Worm (Caenorhabditis elegans) whole organism, mixed stage, embryonic: ENCODE measurements around the gene acr-7.

ENCODE experiments used
- M03D4.4 ChIP-seq: sonication (generic microtip); optimal IDR thresholded peaks from 2 replicates; lab custom pipeline; 2017; ENCODE audit warnings: mild to moderate bottlenecking, missing genetic modification characterization, missing compliant biosample characterization
- bed-3 ChIP-seq: fragments of 200-800 bp; sonication (Bioruptor generic); optimal IDR thresholded peaks from 3 replicates; lab custom pipeline; 2018; ENCODE audit warnings: mild to moderate bottlenecking, missing genetic modification characterization, moderate library complexity, missing compliant biosample characterization
- blmp-1 ChIP-seq: fragments of 150-350 bp; optimal IDR thresholded peaks from 2 replicates; lab custom pipeline; 2014; ENCODE audit warnings: missing biosample characterization, missing genetic modification characterization
- ceh-39 ChIP-seq: fragments of 150-350 bp; optimal IDR thresholded peaks from 2 replicates; lab custom pipeline; 2014; ENCODE audit warnings: missing biosample characterization, missing genetic modification characterization
- ceh-43 ChIP-seq: fragments of 200-800 bp; sonication (Bioruptor generic); optimal IDR thresholded peaks from 2 replicates; lab custom pipeline; 2018; ENCODE audit warnings: mild to moderate bottlenecking, missing genetic modification characterization, moderate library complexity, missing compliant biosample characterization
- ceh-83 ChIP-seq: fragments of 200-800 bp; sonication (Bioruptor generic); optimal IDR thresholded peaks from 2 replicates; lab custom pipeline; 2018; ENCODE audit warnings: mild to moderate bottlenecking, missing genetic modification characterization, missing compliant biosample characterization
- ces-1 ChIP-seq: fragments of 150-350 bp; optimal IDR thresholded peaks from 2 replicates; lab custom pipeline; 2014; ENCODE audit warnings: missing biosample characterization, missing genetic modification reagents, missing genetic modification characterization
- cnd-1 ChIP-seq: fragments of 200-800 bp; sonication (Bioruptor generic); optimal IDR thresholded peaks from 2 replicates; lab custom pipeline; 2018; ENCODE audit warnings: mild to moderate bottlenecking, missing genetic modification characterization, missing compliant biosample characterization
- drap-1 ChIP-seq: fragments of 200-800 bp; sonication (Bioruptor generic); optimal IDR thresholded peaks from 3 replicates; lab custom pipeline; 2018; ENCODE audit warnings: mild to moderate bottlenecking, missing genetic modification characterization, missing compliant biosample characterization
- flh-1 ChIP-seq: fragments of 200-800 bp; sonication (Bioruptor generic); optimal IDR thresholded peaks from 2 replicates; lab custom pipeline; 2018; ENCODE audit warnings: mild to moderate bottlenecking, missing genetic modification characterization, moderate library complexity, missing compliant biosample characterization
- ham-2 ChIP-seq: fragments of 200-800 bp; sonication (Bioruptor generic); optimal IDR thresholded peaks from 2 replicates; lab custom pipeline; 2018; ENCODE audit warnings: mild to moderate bottlenecking, missing genetic modification characterization, missing compliant biosample characterization
- hlh-1 ChIP-seq: fragments of 150-350 bp; optimal IDR thresholded peaks from 2 replicates; lab custom pipeline; 2014; ENCODE audit warnings: missing biosample characterization, missing genetic modification reagents, missing genetic modification characterization
- lin-13 ChIP-seq: fragments of 150-350 bp; optimal IDR thresholded peaks from 2 replicates; lab custom pipeline; 2014; ENCODE audit warnings: missing biosample characterization, missing genetic modification characterization
- lin-32 ChIP-seq: fragments of 200-800 bp; sonication (Bioruptor generic); optimal IDR thresholded peaks from 2 replicates; lab custom pipeline; 2018; ENCODE audit warnings: mild to moderate bottlenecking, missing genetic modification characterization, missing compliant biosample characterization
- lsy-2 ChIP-seq: fragments of 150-350 bp; optimal IDR thresholded peaks from 2 replicates; lab custom pipeline; 2014; ENCODE audit warnings: missing biosample characterization, missing genetic modification characterization
- mab-5 ChIP-seq: fragments of 150-350 bp; optimal IDR thresholded peaks from 2 replicates; lab custom pipeline; 2014; ENCODE audit warnings: missing biosample characterization, missing genetic modification characterization
- mep-1 ChIP-seq: fragments of 150-350 bp; optimal IDR thresholded peaks from 2 replicates; lab custom pipeline; 2017; ENCODE audit warnings: missing biosample characterization, missing genetic modification reagents, missing genetic modification characterization, inconsistent platforms
- mls-2 ChIP-seq: sonication (generic microtip); optimal IDR thresholded peaks from 2 replicates; lab custom pipeline; 2016; ENCODE audit warnings: mild to moderate bottlenecking, missing genetic modification characterization, moderate library complexity, missing compliant biosample characterization
- nhr-2 ChIP-seq: fragments of 150-350 bp; optimal IDR thresholded peaks from 2 replicates; lab custom pipeline; 2014; ENCODE audit warnings: missing biosample characterization, missing genetic modification characterization
- nhr-237 ChIP-seq: fragments of 150-350 bp; optimal IDR thresholded peaks from 2 replicates; lab custom pipeline; 2014; ENCODE audit warnings: missing biosample characterization, missing genetic modification characterization
- nhr-28 ChIP-seq: fragments of 150-350 bp; optimal IDR thresholded peaks from 2 replicates; lab custom pipeline; 2014; ENCODE audit warnings: missing biosample characterization, missing genetic modification characterization
- pha-4 ChIP-seq: fragments of 150-350 bp; optimal IDR thresholded peaks from 2 replicates; lab custom pipeline; 2018; ENCODE audit warnings: missing biosample characterization, missing genetic modification reagents, missing genetic modification characterization
- sem-2 ChIP-seq: fragments of 200-800 bp; sonication (Bioruptor generic); optimal IDR thresholded peaks from 2 replicates; lab custom pipeline; 2018; ENCODE audit warnings: mild to moderate bottlenecking, missing genetic modification characterization, missing compliant biosample characterization
- snpc-4 ChIP-seq: fragments of 150-350 bp; optimal IDR thresholded peaks from 2 replicates; lab custom pipeline; 2014; ENCODE audit warnings: missing biosample characterization, missing genetic modification characterization
- sptf-1 ChIP-seq: sonication (generic microtip); optimal IDR thresholded peaks from 2 replicates; lab custom pipeline; 2017; ENCODE audit warnings: mild to moderate bottlenecking, missing genetic modification characterization, moderate library complexity, missing compliant biosample characterization
- tbx-8 ChIP-seq: fragments of 200-800 bp; sonication (Bioruptor generic); optimal IDR thresholded peaks from 2 replicates; lab custom pipeline; 2018; ENCODE audit warnings: mild to moderate bottlenecking, missing genetic modification characterization, moderate library complexity, missing compliant biosample characterization
- unc-120 ChIP-seq: sonication (generic microtip); optimal IDR thresholded peaks from 2 replicates; lab custom pipeline; 2017; ENCODE audit warnings: missing genetic modification characterization, missing compliant biosample characterization; ENCODE audit not compliant: poor library complexity, severe bottlenecking
- unc-39 ChIP-seq: fragments of 150-350 bp; optimal IDR thresholded peaks from 2 replicates; lab custom pipeline; 2014; ENCODE audit warnings: missing biosample characterization, missing genetic modification characterization
- unc-62 ChIP-seq: fragments of 150-350 bp; optimal IDR thresholded peaks from 2 replicates; lab custom pipeline; 2014; ENCODE audit warnings: missing biosample characterization, missing genetic modification reagents, missing genetic modification characterization
- zip-8 ChIP-seq: fragments of 150-350 bp; optimal IDR thresholded peaks from 2 replicates; lab custom pipeline; 2014; ENCODE audit warnings: missing biosample characterization, missing genetic modification characterization
- ztf-11 ChIP-seq: fragments of 150-350 bp; optimal IDR thresholded peaks from 2 replicates; lab custom pipeline; 2014; ENCODE audit warnings: missing biosample characterization, missing genetic modification characterization

The acr-7 gene

DNA sequence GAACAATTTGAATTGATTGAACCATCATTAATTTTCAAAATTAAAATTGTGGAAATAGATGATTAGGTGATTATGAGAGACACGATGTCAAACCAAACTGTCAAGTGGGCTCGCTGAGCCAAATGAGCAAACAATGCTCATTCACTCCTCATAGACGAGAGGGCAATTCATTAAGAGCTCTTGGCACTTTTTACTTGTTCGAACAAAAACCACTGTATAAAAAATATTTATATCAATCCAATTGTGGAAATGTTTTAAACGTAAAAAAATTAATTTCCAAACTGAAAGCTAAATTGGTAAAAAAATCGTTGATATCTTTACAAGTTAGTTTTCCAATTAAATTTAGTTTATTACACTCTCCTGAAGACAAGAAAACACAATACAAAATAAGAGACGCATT is at the start of gene acr-7:
TSS of gene acr-7 (minus strand) at position 101 of the 400 bp plus-strand sequence.
- TF ChIP-seq unc-120 (tag; lab: Kevin White, UChicago), result no peak
- TF ChIP-seq mls-2 (tag; lab: Kevin White, UChicago), result no peak
- no peak for TF ChIP-seq ham-2
- no peak for TF ChIP-seq ztf-11 (tag; lab: Kevin White, UChicago)
- TF ChIP-seq lin-32 (GFP tag; lab: Kevin White, UChicago), result no peak
- no peak for TF ChIP-seq M03D4.4 (tag; lab: Kevin White, UChicago)
- no peak for TF ChIP-seq mep-1 (tag; lab: Kevin White, UChicago)
- no peak for TF ChIP-seq pha-4 (tag; lab: Kevin White, UChicago)
- TF ChIP-seq blmp-1 (tag; lab: Kevin White, UChicago), result no peak
- no peak for TF ChIP-seq cnd-1
- TF ChIP-seq nhr-237 (tag; lab: Kevin White, UChicago), result no peak
- no peak for TF ChIP-seq zip-8 (tag; lab: Kevin White, UChicago)
- no peak for TF ChIP-seq sptf-1 (tag; lab: Kevin White, UChicago)
- no peak for TF ChIP-seq drap-1
- no peak for TF ChIP-seq ces-1
- no peak for TF ChIP-seq hlh-1 (tag; lab: Kevin White, UChicago)
- no peak for TF ChIP-seq flh-1 (GFP tag; lab: Kevin White, UChicago)
- TF ChIP-seq, all 35 proteins: peak for 0

DNA sequence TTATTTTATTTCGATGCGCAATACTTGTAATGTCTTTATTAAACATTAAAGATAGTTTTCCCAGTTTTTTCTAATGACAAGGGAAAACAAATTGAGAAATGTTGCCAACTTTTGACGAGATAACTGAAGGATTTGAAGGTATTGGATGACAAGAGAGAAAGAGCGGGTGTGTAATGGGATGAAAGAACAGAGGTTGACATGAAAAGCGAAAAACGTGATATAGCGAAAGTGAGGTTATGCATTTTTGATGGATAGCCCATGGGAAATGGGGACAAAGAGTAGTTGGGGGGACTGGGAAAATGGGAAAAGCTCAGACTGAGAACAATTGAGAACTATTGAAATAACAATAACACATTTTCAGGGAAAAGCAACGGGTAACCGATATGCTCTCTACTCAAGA is 45.6 kb upstream of the acr-7 start:
- TF ChIP-seq drap-1, result no peak
- TF ChIP-seq unc-62, result peak; percentile 34
- TF ChIP-seq tbx-8, result no peak

DNA sequence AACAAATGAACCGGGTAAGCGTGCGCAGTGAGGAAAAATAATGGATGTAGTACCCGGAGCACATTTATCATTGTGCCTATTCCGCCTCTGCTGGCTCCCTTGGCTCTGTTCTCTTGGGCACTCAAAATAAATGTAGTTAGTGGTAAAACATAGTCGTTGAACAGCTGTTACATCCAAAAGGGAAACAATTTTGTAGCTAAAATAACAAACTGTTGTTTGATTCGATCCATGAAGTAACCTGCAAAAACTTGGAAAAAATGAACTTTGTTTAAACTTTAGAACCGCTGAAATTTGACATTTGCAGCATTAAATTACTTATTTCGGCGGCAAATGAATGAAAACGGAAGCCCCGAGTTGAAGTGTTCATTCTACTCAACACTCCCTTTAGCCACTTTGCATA is 44.1 kb upstream of the acr-7 start:
- TF ChIP-seq sptf-1 (tag; lab: Kevin White, UChicago) (no peak), unc-39 (tag; lab: Kevin White, UChicago) (no peak), nhr-28 (tag; lab: Kevin White, UChicago) (no peak), mls-2 (tag; lab: Kevin White, UChicago) (no peak), ceh-39 (tag; lab: Kevin White, UChicago) (no peak), ztf-11 (tag; lab: Kevin White, UChicago) (no peak), mep-1 (tag; lab: Kevin White, UChicago) (no peak), M03D4.4 (tag; lab: Kevin White, UChicago) (no peak), bed-3 (no peak), ceh-83 (GFP tag; lab: Kevin White, UChicago) (no peak), ham-2 (no peak)
- TF ChIP-seq, all 35 proteins: peak for 0

DNA sequence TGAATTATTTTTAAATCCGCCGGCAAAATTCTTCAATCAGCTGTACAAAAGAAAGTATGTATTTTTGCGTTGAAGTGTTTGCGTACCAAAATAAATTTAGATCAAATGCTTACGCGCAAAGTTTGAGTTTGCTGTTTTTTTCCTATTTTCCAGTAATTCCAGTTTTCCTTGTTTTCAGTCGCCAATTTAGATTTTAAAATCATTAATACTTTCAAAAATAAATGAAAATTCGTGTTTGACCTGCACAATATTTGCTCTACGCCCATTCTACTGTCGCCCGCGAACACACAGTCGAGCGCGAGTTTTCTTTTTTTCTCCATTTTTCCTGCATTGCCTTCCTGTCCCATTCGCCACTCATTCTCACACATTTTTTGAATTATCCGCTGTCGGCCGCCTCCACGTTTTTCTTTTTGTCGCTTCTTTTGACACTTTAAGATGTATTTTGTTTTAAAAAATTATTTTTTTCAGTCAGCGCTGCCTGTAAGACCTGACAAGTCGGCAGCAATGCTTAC is 43.2 kb upstream of the acr-7 start, which contains the start of gene ptc-1:
TSS of gene ptc-1 (plus strand) at position 462 of the 512 bp plus-strand sequence.
- TF ChIP-seq bed-3 (no peak), cnd-1 (no peak), tbx-8 (no peak), nhr-28 (tag; lab: Kevin White, UChicago) (no peak), ceh-43 (GFP tag; lab: Kevin White, UChicago) (no peak), hlh-1 (tag; lab: Kevin White, UChicago) (no peak), mab-5 (tag; lab: Kevin White, UChicago) (no peak), mep-1 (tag; lab: Kevin White, UChicago) (no peak), ham-2 (no peak)

DNA sequence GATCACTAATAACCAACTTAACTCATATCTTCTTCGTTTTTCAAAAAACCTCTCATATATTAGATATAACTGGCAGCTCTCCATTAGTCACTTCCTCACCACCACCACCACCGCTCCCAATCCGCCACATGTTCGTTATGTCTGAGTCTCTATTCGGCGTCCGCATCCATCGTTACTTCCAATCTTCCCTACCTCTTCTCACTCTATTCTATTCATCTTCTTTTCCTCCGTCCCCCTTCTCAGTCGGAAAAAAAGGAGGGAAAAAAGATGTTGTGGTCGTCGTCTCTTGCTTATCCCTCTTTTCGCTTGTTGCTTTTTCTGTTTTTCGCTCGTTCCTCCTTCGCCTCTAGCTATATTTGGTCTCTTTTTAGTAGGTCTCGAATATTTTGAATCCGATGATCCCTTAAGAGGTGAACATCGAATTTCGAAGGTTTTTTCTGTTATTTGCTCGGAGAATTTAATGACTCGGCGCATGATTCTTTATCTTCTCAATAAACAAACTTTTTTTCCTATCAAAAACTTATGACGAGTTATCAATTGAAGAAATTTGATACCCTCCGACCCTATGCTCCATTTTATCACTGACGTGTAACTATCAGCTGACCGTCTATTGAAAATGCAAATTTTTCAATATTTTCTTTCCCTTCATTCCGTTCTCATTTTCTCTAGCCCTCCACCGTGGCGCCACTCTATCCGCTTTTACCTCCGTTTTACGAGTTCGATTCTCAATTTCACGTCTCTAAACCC is 42.4 kb upstream of the acr-7 start:
- TF ChIP-seq bed-3 (no peak), hlh-1 (tag; lab: Kevin White, UChicago) (peak; percentile 28), mls-2 (tag; lab: Kevin White, UChicago) (peak; percentile 1), cnd-1 (no peak), unc-120 (tag; lab: Kevin White, UChicago) (peak; percentile 68), snpc-4 (no peak), lsy-2 (peak; percentile 5), ceh-39 (tag; lab: Kevin White, UChicago) (no peak), ces-1 (peak; percentile 51)

DNA sequence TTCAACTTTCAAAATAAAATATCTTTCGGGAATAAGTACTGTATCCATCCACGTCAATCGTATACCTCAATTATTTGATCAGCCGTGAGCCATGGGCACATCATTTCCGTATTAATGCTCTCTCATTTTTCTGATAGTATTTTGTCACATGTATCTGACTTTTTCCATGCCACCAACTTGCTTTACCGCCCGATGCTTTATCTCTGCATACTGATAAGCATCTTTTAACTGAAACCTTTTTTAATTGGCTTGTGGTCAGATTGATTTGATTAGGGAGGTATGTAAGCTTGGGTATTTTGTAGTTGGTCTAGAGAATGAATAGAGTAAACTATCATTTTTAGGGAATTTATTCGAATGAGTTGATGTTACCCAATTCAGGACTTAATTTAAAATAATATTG is 39.7 kb upstream of the acr-7 start:
- TF ChIP-seq unc-62 (no peak), zip-8 (tag; lab: Kevin White, UChicago) (no peak), sem-2 (GFP tag; lab: Kevin White, UChicago) (no peak), nhr-2 (tag; lab: Kevin White, UChicago) (no peak), ztf-11 (tag; lab: Kevin White, UChicago) (no peak), bed-3 (no peak), pha-4 (tag; lab: Kevin White, UChicago) (no peak), tbx-8 (no peak), mab-5 (tag; lab: Kevin White, UChicago) (no peak), snpc-4 (no peak), lin-32 (GFP tag; lab: Kevin White, UChicago) (no peak), lin-13 (tag; lab: Kevin White, UChicago) (no peak)
